Worm (Caenorhabditis elegans) whole organism, dauer: Measurements from ENCODE around the gene npr-19.

Experiments used
- unc-62 ChIP-seq: sonication (generic microtip); optimal IDR thresholded peaks from 2 replicates; lab custom pipeline; 2017; ENCODE audit warnings: missing biosample characterization, missing genetic modification reagents, missing genetic modification characterization

Gene npr-19

ce11 chrX:725868-726267 lies 9.6 kb downstream of the npr-19 start, which contains the start of gene sli-1:
sli-1 (minus strand) TSS chrX:725968.
- no peak for TF ChIP-seq unc-62 (GFP tag; lab: Kevin White, UChicago)

- no peak for TF ChIP-seq unc-62 (GFP tag; lab: Kevin White, UChicago)
Measured at ce11 chrX:714398-714797, 21.1 kb downstream of the npr-19 start, which contains the start of gene irk-2. irk-2 (minus strand) TSS chrX:714498.

ce11 chrX:706490-706889 lies 29.0 kb downstream of the npr-19 start, which contains the start of gene M02A10.1:
M02A10.1 (plus strand) TSS chrX:706790.
- TF ChIP-seq unc-62 (GFP tag; lab: Kevin White, UChicago) = no peak

- no peak for TF ChIP-seq unc-62 (GFP tag; lab: Kevin White, UChicago)
Measured at ce11 chrX:696253-696652, 39.2 kb downstream of the npr-19 start.

- TF ChIP-seq unc-62 (GFP tag; lab: Kevin White, UChicago) = no peak
Measured at ce11 chrX:691613-692012, 43.9 kb downstream of the npr-19 start, which contains the start of gene ncam-1. ncam-1 (plus strand) TSS chrX:691913.

- TF ChIP-seq unc-62 (GFP tag; lab: Kevin White, UChicago) = no peak
Measured at ce11 chrX:688602-689001, 46.9 kb downstream of the npr-19 start.

- TF ChIP-seq unc-62 (GFP tag; lab: Kevin White, UChicago) = no peak
Measured at ce11 chrX:682691-683090, 52.8 kb downstream of the npr-19 start, which contains the start of gene Y9C12A.1. Y9C12A.1 (minus strand) TSS chrX:682791.

- TF ChIP-seq unc-62 (GFP tag; lab: Kevin White, UChicago) = no peak
Measured at ce11 chrX:681413-681812, 54.1 kb downstream of the npr-19 start.
